Worm (Caenorhabditis elegans): ENCODE data around the gene F59A2.5.

Gene F59A2.5

DNA sequence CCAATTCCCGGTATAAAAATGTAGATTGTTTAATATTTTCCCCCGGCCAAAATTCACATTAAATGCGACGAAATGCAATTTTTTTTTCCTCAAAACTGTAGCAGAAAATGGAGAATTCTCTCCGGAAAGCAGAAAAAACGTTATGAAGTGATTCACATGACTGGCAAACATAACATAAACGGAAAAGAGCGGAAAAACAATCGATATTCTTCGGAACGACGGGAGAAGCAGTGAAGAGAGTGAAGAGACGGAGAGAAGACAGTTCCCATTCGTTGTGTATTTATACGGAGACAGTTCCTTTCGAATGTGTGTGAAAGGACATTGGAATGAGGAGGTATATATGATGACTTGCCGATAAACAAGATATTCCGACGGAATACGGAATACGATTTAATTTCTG lies 9.6 kb upstream of the F59A2.5 start:
- TF ChIP-seq K12H6.12 (tag; optimal IDR thresholded peaks at IDR 0.05) (no peak), ama-1 (optimal IDR thresholded peaks at IDR 0.05) (peak; percentile 21), ama-1 (GFP tag; optimal IDR thresholded peaks at IDR 0.05) (no peak), hmg-1.2 (GFP tag; IDR thresholded peaks at IDR 0.05) (peak; percentile 25; the same call in 1 of the 2 replicates)

DNA sequence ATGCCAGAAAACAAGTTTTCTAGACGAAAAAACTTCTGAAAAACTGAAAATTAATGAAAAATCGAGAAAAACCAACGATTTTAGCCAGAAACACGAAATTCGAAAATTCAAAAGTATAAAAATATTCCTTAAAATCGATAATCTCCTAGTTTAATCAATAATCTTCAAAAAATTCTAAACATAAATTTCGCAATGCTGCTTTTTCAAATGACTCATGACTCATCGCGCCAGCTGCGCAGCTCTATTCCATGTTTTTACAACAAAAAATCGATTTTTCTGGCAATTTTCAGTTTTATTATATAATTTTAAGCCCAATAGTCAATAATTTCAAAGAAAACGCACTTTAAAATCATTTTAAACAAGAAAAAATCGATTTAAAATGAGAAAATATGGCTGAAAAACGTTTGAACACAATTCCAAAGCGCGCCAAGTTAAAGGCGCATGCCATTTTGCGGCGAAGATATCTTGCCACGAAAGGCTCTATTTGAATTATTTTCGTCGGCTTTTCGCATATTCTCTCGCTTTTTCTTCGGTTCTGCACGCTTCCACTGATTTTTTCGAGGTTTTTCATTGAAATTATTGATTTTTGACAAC lies 8.7 kb upstream of the F59A2.5 start, which contains the start of gene cri-3:
Gene cri-3, plus strand, starts transcription at position 482 of the 594 bp plus-strand sequence.
- TF ChIP-seq snpc-4 (GFP tag; optimal IDR thresholded peaks at IDR 0.05) (no peak), snpc-4 (tag; optimal IDR thresholded peaks at IDR 0.05) (no peak), cebp-1 (GFP tag; IDR thresholded peaks at IDR 0.05) (peak; percentile 62; the same call in 1 of the 2 replicates), cebp-1 (tag; optimal IDR thresholded peaks at IDR 0.05) (peak; percentile 92), lin-54 (GFP tag; optimal IDR thresholded peaks at IDR 0.05) (peak; percentile 25), madf-6 (GFP tag; IDR thresholded peaks at IDR 0.05) (0 out of 2 replicates have a peak, but pooled peaks have one; percentile 20), unc-130 (GFP tag; optimal IDR thresholded peaks at IDR 0.05) (no peak), attf-5 (GFP tag; optimal IDR thresholded peaks at IDR 0.05) (peak; percentile 60), F33H1.4 (GFP tag; IDR thresholded peaks at IDR 0.05) (peak; percentile 66), dpl-1 (GFP tag; optimal IDR thresholded peaks at IDR 0.05) (peak; percentile 24), efl-1 (GFP tag; optimal IDR thresholded peaks at IDR 0.05) (peak; percentile 27), ztf-26 (tag; optimal IDR thresholded peaks at IDR 0.05) (no peak)

DNA sequence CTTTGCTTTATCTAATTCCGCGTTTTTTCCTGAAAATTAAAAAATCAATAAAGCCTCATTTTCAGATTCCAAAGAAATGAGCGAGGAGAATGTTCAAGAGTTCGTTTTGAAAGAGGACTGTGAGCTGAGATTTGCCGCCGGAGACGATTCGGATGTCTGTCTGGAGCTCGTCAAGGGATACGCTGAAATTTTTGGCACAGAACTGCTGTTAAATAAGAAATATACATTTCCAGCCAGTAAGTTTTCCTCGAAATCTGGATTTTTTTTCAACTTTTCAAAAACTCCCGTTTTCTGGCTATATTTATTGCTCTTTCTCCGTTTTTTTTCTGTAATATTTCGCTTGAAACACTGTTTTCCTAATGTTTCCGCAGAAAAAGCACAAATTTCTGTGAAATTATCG lies 7.0 kb upstream of the F59A2.5 start, which contains the start of gene clpf-1:
Gene clpf-1, plus strand, starts transcription at position 66 of the 400 bp plus-strand sequence.
- no peak for TF ChIP-seq C17E4.6 (GFP tag; IDR thresholded peaks at IDR 0.05)
- TF ChIP-seq F39B2.1 (GFP tag; IDR thresholded peaks at IDR 0.05), result no peak
- TF ChIP-seq mcd-1 (GFP tag; IDR thresholded peaks at IDR 0.05), result 0 out of 2 replicates have a peak, but pooled peaks have one; percentile 20
- TF ChIP-seq snpc-4 (GFP tag; optimal IDR thresholded peaks at IDR 0.05), result no peak
- peak in 1 of 4 experiments; percentile 19 for TF ChIP-seq snpc-4 (tag; optimal IDR thresholded peaks at IDR 0.05)
- TF ChIP-seq repo-1 (tag; optimal IDR thresholded peaks at IDR 0.05), result no peak
- TF ChIP-seq ceh-40 (GFP tag; IDR thresholded peaks at IDR 0.05), result no peak
- no peak for TF ChIP-seq bed-1 (GFP tag; IDR thresholded peaks at IDR 0.05)
- no peak for TF ChIP-seq F37B4.10 (GFP tag; IDR thresholded peaks at IDR 0.05)
- TF ChIP-seq B0019.2 (GFP tag; conservative IDR thresholded peaks at IDR 0.05), result no peak
- TF ChIP-seq ztf-3 (GFP tag; optimal IDR thresholded peaks at IDR 0.05), result no peak
- TF ChIP-seq nhr-179 (tag; optimal IDR thresholded peaks at IDR 0.05), result no peak
- no peak for TF ChIP-seq lir-1 (GFP tag; conservative IDR thresholded peaks at IDR 0.05)
- no peak for TF ChIP-seq zim-3 (tag; optimal IDR thresholded peaks at IDR 0.05)
- TF ChIP-seq atf-7 (tag; optimal IDR thresholded peaks at IDR 0.05), result no peak
- TF ChIP-seq tlf-1 (GFP tag; optimal IDR thresholded peaks at IDR 0.05), result no peak
- TF ChIP-seq let-526 (GFP tag; IDR thresholded peaks at IDR 0.05), result no peak
- peak; percentile 24 for TF ChIP-seq lin-54 (GFP tag; optimal IDR thresholded peaks at IDR 0.05)
- TF ChIP-seq nhr-80 (tag; optimal IDR thresholded peaks at IDR 0.05), result no peak
- no peak for TF ChIP-seq Y95B8A.8 (GFP tag; IDR thresholded peaks at IDR 0.05)
- no peak for TF ChIP-seq F10E7.11 (tag; optimal IDR thresholded peaks at IDR 0.05)
- no peak for TF ChIP-seq F49E8.2 (tag; optimal IDR thresholded peaks at IDR 0.05; ENCODE audit: insufficient read depth)
- TF ChIP-seq lsl-1 (GFP tag; optimal IDR thresholded peaks at IDR 0.05), result no peak
- 0 out of 2 replicates have a peak, but pooled peaks have one; percentile 26 for TF ChIP-seq ekl-4 (GFP tag; IDR thresholded peaks at IDR 0.05)
- no peak for TF ChIP-seq sptf-2 (GFP tag; optimal IDR thresholded peaks at IDR 0.05)
- peak; percentile 9; the same call in 1 of the 2 replicates for TF ChIP-seq rcor-1 (GFP tag; IDR thresholded peaks at IDR 0.05)
- TF ChIP-seq snpc-3.4 (tag; optimal IDR thresholded peaks at IDR 0.05), result peak; percentile 14
- peak; percentile 48 for TF ChIP-seq madf-6 (GFP tag; IDR thresholded peaks at IDR 0.05)
- TF ChIP-seq cebp-1 (GFP tag; IDR thresholded peaks at IDR 0.05), result no peak
- TF ChIP-seq cebp-1 (tag; optimal IDR thresholded peaks at IDR 0.05), result no peak
- TF ChIP-seq nhr-27 (tag; optimal IDR thresholded peaks at IDR 0.05), result no peak
- TF ChIP-seq let-607 (tag; optimal IDR thresholded peaks at IDR 0.05), result no peak
- no peak for TF ChIP-seq mxl-1 (tag; optimal IDR thresholded peaks at IDR 0.05)
- no peak for TF ChIP-seq ZK185.1 (tag; optimal IDR thresholded peaks at IDR 0.05; ENCODE audit: poor library complexity, severe bottlenecking)

Data from whole organism, young adult.